Fruit fly (Drosophila melanogaster): Measurements from ENCODE around the gene Proc.

DNA sequence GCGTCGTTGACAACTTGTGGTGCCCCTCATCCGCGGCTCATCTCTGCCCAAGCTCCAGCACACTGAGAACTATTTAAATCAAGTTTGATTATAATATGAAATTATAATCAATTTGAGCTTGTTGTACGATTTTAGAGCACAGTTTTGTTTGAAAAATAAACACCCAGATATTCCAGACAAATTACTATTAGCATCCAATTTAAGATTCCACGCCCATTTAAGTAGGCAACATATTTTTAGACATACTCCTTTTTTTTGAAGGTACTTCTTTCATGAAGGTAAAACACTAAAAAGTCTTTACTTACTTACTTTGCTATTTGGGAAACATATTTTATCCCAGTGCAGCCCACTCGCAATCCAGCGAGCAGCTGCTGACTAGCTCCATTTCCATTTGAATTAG lies 33.2 kb downstream of the Proc start:
- TF ChIP-seq CG15011 (GFP tag; optimal IDR thresholded peaks at IDR 0.05) (no peak), Gsc (GFP tag; IDR thresholded peaks at IDR 0.05) (no peak), chinmo (GFP tag; IDR thresholded peaks at IDR 0.05; ENCODE audit: partially characterized antibody) (no peak), CG18262 (tag; optimal IDR thresholded peaks at IDR 0.05) (no peak)

Measured in whole organism, embryonic.